Worm (Caenorhabditis elegans) whole organism, L2 larva: ENCODE measurements around the gene Y42H9AR.4.

Experiments used
- ZK546.5 ChIP-seq: sonication (generic microtip); optimal IDR thresholded peaks from 2 replicates; lab custom pipeline; 2017; ENCODE audit warnings: missing biosample characterization, missing genetic modification characterization
- elt-1 ChIP-seq: fragments of 150-350 bp; optimal IDR thresholded peaks from 2 replicates; lab custom pipeline; 2014; ENCODE audit warnings: missing biosample characterization, missing genetic modification characterization
- lsy-2 ChIP-seq, 2 experiments: fragments of 150-350 bp in 1 of 2; sonication (generic microtip) in 1 of 2; optimal IDR thresholded peaks; 2 replicates each; lab custom pipeline; 2014 to 2017; ENCODE audit warnings: missing biosample characterization in 2 of 2, missing genetic modification characterization in 2 of 2
- nhr-237 ChIP-seq: fragments of 150-350 bp; optimal IDR thresholded peaks from 2 replicates; lab custom pipeline; 2014; ENCODE audit warnings: missing biosample characterization, missing genetic modification characterization
- snpc-4 ChIP-seq: fragments of 150-350 bp; optimal IDR thresholded peaks from 2 replicates; lab custom pipeline; 2014; ENCODE audit warnings: missing biosample characterization, missing genetic modification characterization

DNA sequence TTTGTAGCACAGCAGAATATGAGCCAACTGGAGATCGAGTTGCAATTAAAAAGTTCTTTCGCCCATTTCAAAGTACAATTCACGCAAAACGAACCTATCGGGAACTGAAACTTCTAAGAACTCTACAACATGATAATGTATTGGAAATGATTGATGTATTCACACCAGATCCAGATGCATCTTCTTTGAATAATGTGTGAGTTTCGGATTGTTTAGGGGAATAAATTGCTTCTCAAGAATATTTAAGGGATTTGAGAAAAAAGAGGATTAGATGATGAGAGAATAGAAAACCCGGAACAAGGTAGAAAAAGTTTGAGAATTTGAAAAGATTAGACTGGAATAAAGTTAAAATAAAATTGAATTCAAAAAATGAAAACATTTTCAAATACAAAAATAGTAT lies 32.3 kb upstream of the Y42H9AR.4 start:
- TF ChIP-seq lsy-2 (tag; optimal IDR thresholded peaks at IDR 0.05; lab: Kevin White, UChicago) (no peak), ZK546.5 (tag; lab: Kevin White, UChicago) (no peak), snpc-4 (tag; lab: Kevin White, UChicago) (no peak), elt-1 (tag; lab: Kevin White, UChicago) (no peak), nhr-237 (tag; lab: Kevin White, UChicago) (no peak)
